Worm (Caenorhabditis elegans): Measurements from ENCODE around the gene R09F10.5.

DNA sequence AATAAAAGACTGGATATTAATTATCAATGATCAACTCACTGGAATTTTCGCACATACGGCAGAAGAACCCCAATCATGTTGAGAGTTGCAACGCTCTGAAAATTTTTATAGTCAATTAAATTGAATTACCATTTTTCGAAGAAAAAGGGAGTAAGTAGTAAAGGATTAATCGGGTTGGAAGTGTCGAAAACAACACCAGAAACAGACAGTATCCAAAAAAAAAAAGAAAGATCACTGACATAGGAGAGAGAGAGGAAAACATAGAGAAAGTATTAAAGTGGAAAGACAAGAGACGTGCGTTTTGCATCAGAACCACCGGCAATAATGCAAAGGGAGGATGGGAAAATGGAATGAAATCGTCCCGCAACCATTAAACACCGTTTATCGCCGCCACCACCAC, 5.2 kb downstream of the R09F10.5 start, which contains the start of gene inx-5:
- no peak for TF ChIP-seq ceh-13 (GFP tag; optimal IDR thresholded peaks at IDR 0.05)
- no peak for TF ChIP-seq ama-1 (optimal IDR thresholded peaks at IDR 0.05)
- no peak for TF ChIP-seq tbx-37 (GFP tag; conservative IDR thresholded peaks at IDR 0.05)
- TF ChIP-seq hmg-4 (GFP tag; optimal IDR thresholded peaks at IDR 0.05), result no peak
- TF ChIP-seq flt-1 (GFP tag; IDR thresholded peaks at IDR 0.05), result no peak
- no peak for TF ChIP-seq hmbx-1 (tag; optimal IDR thresholded peaks at IDR 0.05)
- no peak for TF ChIP-seq F13C5.2 (tag; optimal IDR thresholded peaks at IDR 0.05)

Data from whole organism, early embryonic.